Worm (Caenorhabditis elegans): Measurements from ENCODE around the gene ZC404.15.

ZC404.15 gene

ce11 chrV:6780166-6780565, at the start of gene ZC404.15:
Gene ZC404.15 (plus strand): TSS chrV:6780466.
- TF ChIP-seq aha-1 (tag) (peak; percentile 47), aly-2 (tag; optimal IDR thresholded peaks at IDR 0.05) (no peak), F37D6.2 (tag; optimal IDR thresholded peaks at IDR 0.05) (no peak), nhr-237 (tag; optimal IDR thresholded peaks at IDR 0.05) (no peak)

DNA sequence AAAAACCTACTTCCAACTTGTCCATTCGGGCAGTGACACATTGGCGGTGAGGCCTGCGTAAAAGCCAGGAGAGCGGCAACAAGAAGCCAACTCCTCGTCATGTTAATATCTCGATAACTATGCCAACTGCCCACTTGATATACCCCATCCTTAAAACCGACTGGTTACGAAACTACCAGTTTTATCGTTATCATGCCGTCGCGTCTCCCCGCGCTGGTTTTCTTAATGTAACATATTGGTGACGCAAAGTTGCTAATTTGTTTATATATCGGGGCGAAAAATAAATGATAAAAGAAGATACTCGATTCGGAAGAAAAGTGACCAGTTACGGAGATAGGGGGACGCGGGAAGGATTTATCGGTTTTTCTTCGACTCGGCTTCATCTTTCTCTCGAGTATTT, 48.7 kb upstream of the ZC404.15 start, which contains the start of gene grl-9:
TSS of gene grl-9 (minus strand) at position 101 of the 400 bp plus-strand sequence.
- TF ChIP-seq aha-1 (tag), result peak; percentile 14
- TF ChIP-seq ceh-28 (tag; optimal IDR thresholded peaks at IDR 0.05), result no peak
- peak in 1 of 2 experiments; percentile 34 for TF ChIP-seq unc-62 (GFP tag; optimal IDR thresholded peaks at IDR 0.05 in 1 of 2)
- TF ChIP-seq unc-62 (tag; optimal IDR thresholded peaks at IDR 0.05), result no peak
- no peak for TF ChIP-seq jun-1 (tag; optimal IDR thresholded peaks at IDR 0.05)
- TF ChIP-seq lin-39 (tag; optimal IDR thresholded peaks at IDR 0.05), result no peak
- TF ChIP-seq ZK546.5 (tag; optimal IDR thresholded peaks at IDR 0.05), result no peak
- no peak for TF ChIP-seq T20F7.1 (GFP tag; optimal IDR thresholded peaks at IDR 0.05)
- no peak for TF ChIP-seq ztf-7 (tag; optimal IDR thresholded peaks at IDR 0.05)
- TF ChIP-seq set-16 (GFP tag; IDR thresholded peaks at IDR 0.05), result no peak
- no peak for TF ChIP-seq attf-4 (tag; optimal IDR thresholded peaks at IDR 0.05)

ce11 chrV:6732995-6733394, 47.3 kb upstream of the ZC404.15 start, which contains the start of gene grl-8:
Gene grl-8 (minus strand): TSS chrV:6733095.
- TF ChIP-seq nhr-111 (GFP tag; optimal IDR thresholded peaks at IDR 0.05) (no peak), nhr-41 (GFP tag; IDR thresholded peaks at IDR 0.05) (no peak), aha-1 (tag) (no peak), ces-1 (GFP tag; optimal IDR thresholded peaks at IDR 0.05) (no peak), tra-1 (GFP tag; IDR thresholded peaks at IDR 0.05) (no peak), daf-8 (GFP tag; IDR thresholded peaks at IDR 0.05) (no peak), nhr-25 (tag; optimal IDR thresholded peaks at IDR 0.05; ENCODE audit: borderline replicate concordance, insufficient read depth) (no peak), unc-62 (GFP tag; optimal IDR thresholded peaks at IDR 0.05 in 1 of 2) (no peak), unc-62 (tag; optimal IDR thresholded peaks at IDR 0.05) (no peak), nhr-42 (GFP tag; IDR thresholded peaks at IDR 0.05) (no peak), nhr-237 (tag; optimal IDR thresholded peaks at IDR 0.05) (no peak), vab-7 (GFP tag; IDR thresholded peaks at IDR 0.05) (no peak), zag-1 (tag; optimal IDR thresholded peaks at IDR 0.05) (no peak), ctbp-1 (GFP tag; IDR thresholded peaks at IDR 0.05) (no peak), zip-2 (tag; optimal IDR thresholded peaks at IDR 0.05) (no peak), nhr-11 (tag; optimal IDR thresholded peaks at IDR 0.05) (no peak), Y75B8A.6 (GFP tag; IDR thresholded peaks at IDR 0.05) (no peak), F37D6.2 (tag; optimal IDR thresholded peaks at IDR 0.05) (no peak), dmd-9 (GFP tag; IDR thresholded peaks at IDR 0.05) (no peak), lin-1 (GFP tag; IDR thresholded peaks at IDR 0.05) (no peak), sdz-12 (GFP tag; optimal IDR thresholded peaks at IDR 0.05) (no peak)

ce11 chrV:6736108-6736507, 44.2 kb upstream of the ZC404.15 start:
- no peak for TF ChIP-seq nhr-6 (tag; optimal IDR thresholded peaks at IDR 0.05)
- peak in 1 of 2 experiments; percentile 41 for TF ChIP-seq unc-62 (GFP tag; optimal IDR thresholded peaks at IDR 0.05 in 1 of 2)
- TF ChIP-seq unc-62 (tag; optimal IDR thresholded peaks at IDR 0.05), result no peak
- TF ChIP-seq nhr-25 (tag; optimal IDR thresholded peaks at IDR 0.05; ENCODE audit: borderline replicate concordance, insufficient read depth), result peak; percentile 0

DNA sequence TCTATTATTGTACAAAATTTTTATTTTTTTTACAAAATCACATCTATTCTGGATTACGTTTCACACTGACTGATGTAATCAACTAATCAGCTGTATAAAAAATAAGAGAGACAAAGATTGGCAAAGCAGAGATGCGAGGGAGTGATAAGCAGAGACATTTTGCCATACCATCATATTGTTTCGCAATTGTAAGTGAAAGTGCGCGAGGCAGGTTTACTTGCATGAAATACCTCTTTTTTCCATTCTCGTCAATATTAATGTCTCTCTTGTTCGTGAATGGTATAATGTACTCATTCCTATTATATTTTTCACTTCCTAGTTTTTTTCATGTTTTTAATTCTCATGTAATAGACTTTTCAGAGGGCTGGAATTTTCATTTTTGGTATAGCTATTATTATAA, 43.4 kb upstream of the ZC404.15 start:
- TF ChIP-seq mep-1 (tag; optimal IDR thresholded peaks at IDR 0.05), result peak; percentile 22
- TF ChIP-seq nhr-48 (tag; optimal IDR thresholded peaks at IDR 0.05), result peak; percentile 34
- TF ChIP-seq hlh-11 (tag; optimal IDR thresholded peaks at IDR 0.05), result peak; percentile 14
- TF ChIP-seq ama-1 (optimal IDR thresholded peaks at IDR 0.05), result no peak
- TF ChIP-seq nhr-28 (tag; optimal IDR thresholded peaks at IDR 0.05), result peak; percentile 18
- no peak for TF ChIP-seq mxl-2 (GFP tag; conservative IDR thresholded peaks at IDR 0.05)
- TF ChIP-seq dmd-6 (GFP tag; IDR thresholded peaks at IDR 0.05), result 0 out of 2 replicates have a peak, but pooled peaks have one; percentile 10
- no peak for TF ChIP-seq rbr-2 (tag; optimal IDR thresholded peaks at IDR 0.05)
- TF ChIP-seq nhr-25 (tag; optimal IDR thresholded peaks at IDR 0.05; ENCODE audit: borderline replicate concordance, insufficient read depth), result peak; percentile 5
- no peak for TF ChIP-seq lir-3 (tag; optimal IDR thresholded peaks at IDR 0.05)
- no peak for TF ChIP-seq ceh-44 (GFP tag; IDR thresholded peaks at IDR 0.05)
- TF ChIP-seq unc-62 (GFP tag; optimal IDR thresholded peaks at IDR 0.05 in 1 of 2), result peak in 1 of 2 experiments; percentile 71
- TF ChIP-seq unc-62 (tag; optimal IDR thresholded peaks at IDR 0.05), result no peak
- TF ChIP-seq cey-2 (tag; optimal IDR thresholded peaks at IDR 0.05; ENCODE audit: borderline replicate concordance, insufficient read depth), result peak; percentile 4
- TF ChIP-seq D1046.2 (GFP tag; IDR thresholded peaks at IDR 0.05), result no peak
- no peak for TF ChIP-seq arid-1 (GFP tag; conservative IDR thresholded peaks at IDR 0.05)
- TF ChIP-seq nhr-11 (tag; optimal IDR thresholded peaks at IDR 0.05), result no peak

Data from whole organism, L4 larva.